Fruit fly (Drosophila melanogaster) whole organism, wandering third instar larva: ENCODE results near the gene OXA1L.

Experiments
- Abd-B ChIP-seq: fragments of >200 bp; optimal IDR thresholded peaks from 2 replicates; lab custom pipeline; 2017; ENCODE audit warnings: missing biosample characterization, missing genetic modification characterization
- CG32264 ChIP-seq: fragments of 200-800 bp; sonication (Bioruptor generic); optimal IDR thresholded peaks from 2 replicates; lab custom pipeline; 2016; ENCODE audit warnings: missing biosample characterization, missing genetic modification characterization
- CG9705 ChIP-seq: fragments of 200-800 bp; sonication (Bioruptor generic); optimal IDR thresholded peaks from 2 replicates; lab custom pipeline; 2018; ENCODE audit warnings: missing biosample characterization, mild to moderate bottlenecking, missing genetic modification characterization
- Dfd ChIP-seq: fragments of >200 bp; optimal IDR thresholded peaks from 2 replicates; lab custom pipeline; 2017; ENCODE audit warnings: missing biosample characterization, missing genetic modification characterization
- Dif ChIP-seq: fragments of 200-275, 200-300 bp; sonication (Bioruptor generic); optimal IDR thresholded peaks from 2 replicates; lab custom pipeline; 2018; ENCODE audit warnings: missing biosample characterization, missing genetic modification characterization; ENCODE audit not compliant: partially characterized antibody
- GATAd ChIP-seq: sonication (Bioruptor generic); optimal IDR thresholded peaks from 2 replicates; lab custom pipeline; 2016; ENCODE audit warnings: missing biosample characterization, missing genetic modification characterization
- HLH106 ChIP-seq: fragments of 200-800 bp; optimal IDR thresholded peaks from 3 replicates; lab custom pipeline; 2019; ENCODE audit warnings: missing biosample characterization, mild to moderate bottlenecking, missing genetic modification characterization, moderate library complexity
- Hnf4 ChIP-seq: fragments of 200-800 bp; sonication (Bioruptor generic); optimal IDR thresholded peaks from 2 replicates; lab custom pipeline; 2016; ENCODE audit warnings: missing biosample characterization, mild to moderate bottlenecking, missing genetic modification characterization
- Hr78 ChIP-seq: fragments of >200 bp; optimal IDR thresholded peaks from 2 replicates; lab custom pipeline; 2017; ENCODE audit warnings: missing biosample characterization, missing genetic modification characterization
- Hr83 ChIP-seq: fragments of 200-300 bp; sonication (Bioruptor generic); optimal IDR thresholded peaks from 2 replicates; lab custom pipeline; 2016; ENCODE audit warnings: missing biosample characterization, mild to moderate bottlenecking, missing genetic modification characterization, moderate library complexity; ENCODE audit not compliant: poor library complexity, severe bottlenecking
- Jra ChIP-seq: sonication (Bioruptor generic); optimal IDR thresholded peaks from 2 replicates; lab custom pipeline; 2016; ENCODE audit warnings: missing biosample characterization, missing genetic modification characterization
- Mio ChIP-seq: sonication (Bioruptor generic); optimal IDR thresholded peaks from 2 replicates; lab custom pipeline; 2016; ENCODE audit warnings: missing biosample characterization, missing genetic modification characterization
- N ChIP-seq: fragments of >200 bp; optimal IDR thresholded peaks from 2 replicates; lab custom pipeline; 2018; ENCODE audit warnings: missing biosample characterization, missing external identifiers, missing genetic modification characterization
- Rel ChIP-seq, 2 experiments: fragments of 200-800 bp; sonication (Bioruptor generic) in 1 of 2; optimal IDR thresholded peaks; 2 replicates in 1 of 2; 3 replicates in 1 of 2; lab custom pipeline; 2016 to 2019; ENCODE audit warnings: mild to moderate bottlenecking in 2 of 2, missing biosample characterization in 2 of 2, missing genetic modification characterization in 2 of 2, moderate library complexity in 1 of 2
- Sp1 ChIP-seq: fragments of 200-800 bp; sonication (Bioruptor generic); optimal IDR thresholded peaks from 3 replicates; lab custom pipeline; 2019; ENCODE audit warnings: missing biosample characterization, mild to moderate bottlenecking, missing genetic modification characterization, moderate library complexity
- Vsx2 ChIP-seq: fragments of 200-300, 225-300 bp; sonication (Bioruptor generic); optimal IDR thresholded peaks from 2 replicates; lab custom pipeline; 2018; ENCODE audit warnings: missing biosample characterization, missing genetic modification characterization; ENCODE audit not compliant: partially characterized antibody
- brk ChIP-seq: fragments of 200-800 bp; sonication (Bioruptor generic); optimal IDR thresholded peaks from 2 replicates; lab custom pipeline; 2016; ENCODE audit warnings: missing biosample characterization, mild to moderate bottlenecking, missing genetic modification characterization
- dl ChIP-seq, 2 experiments: fragments of 175-275, 200-275 bp in 1 of 2; fragments of 200-275 bp in 1 of 2; sonication (Bioruptor generic); optimal IDR thresholded peaks; lab custom pipeline; 2018; ENCODE audit warnings: mild to moderate bottlenecking in 2 of 2, missing biosample characterization in 2 of 2, missing genetic modification characterization in 2 of 2, moderate library complexity in 2 of 2; ENCODE audit not compliant: partially characterized antibody in 2 of 2, insufficient read depth in 1 of 2
- ey ChIP-seq: fragments of 200-800 bp; sonication (Bioruptor generic); optimal IDR thresholded peaks from 2 replicates; lab custom pipeline; 2016; ENCODE audit warnings: missing biosample characterization, missing genetic modification characterization
- foxo ChIP-seq, 2 experiments: fragments of 200-800 bp; sonication (Bioruptor generic); optimal IDR thresholded peaks; 2 replicates in 1 of 2; 3 replicates in 1 of 2; lab custom pipeline; 2016 to 2017; ENCODE audit warnings: missing biosample characterization in 2 of 2, missing genetic modification characterization in 2 of 2
- fru ChIP-seq: fragments of 200-800 bp; sonication (Bioruptor generic); optimal IDR thresholded peaks from 3 replicates; lab custom pipeline; 2016; ENCODE audit warnings: missing biosample characterization, mild to moderate bottlenecking, missing genetic modification characterization
- h ChIP-seq: fragments of 200-800 bp; sonication (Bioruptor generic); optimal IDR thresholded peaks from 3 replicates; lab custom pipeline; 2016; ENCODE audit warnings: missing biosample characterization, mild to moderate bottlenecking, missing genetic modification characterization
- jim ChIP-seq: fragments of 175-275, 200-325 bp; sonication (Bioruptor generic); optimal IDR thresholded peaks from 2 replicates; lab custom pipeline; 2016; ENCODE audit warnings: missing biosample characterization, mild to moderate bottlenecking, missing genetic modification characterization
- lola ChIP-seq: fragments of >200 bp; optimal IDR thresholded peaks from 2 replicates; lab custom pipeline; 2017; ENCODE audit warnings: missing biosample characterization, missing genetic modification characterization
- pan ChIP-seq: fragments of >200 bp; optimal IDR thresholded peaks from 2 replicates; lab custom pipeline; 2017
- psq ChIP-seq: fragments of 200-800 bp; sonication (Bioruptor generic); optimal IDR thresholded peaks from 3 replicates; lab custom pipeline; 2017; ENCODE audit warnings: missing biosample characterization, mild to moderate bottlenecking, missing genetic modification characterization, moderate library complexity
- rgr ChIP-seq: fragments of 200-800 bp; sonication (Bioruptor generic); optimal IDR thresholded peaks from 3 replicates; lab custom pipeline; 2016; ENCODE audit warnings: missing biosample characterization, mild to moderate bottlenecking, missing genetic modification characterization
- sage ChIP-seq: fragments of 200-800 bp; sonication (Bioruptor generic); optimal IDR thresholded peaks from 2 replicates; lab custom pipeline; 2016; ENCODE audit warnings: missing biosample characterization, mild to moderate bottlenecking, missing genetic modification characterization
- sv ChIP-seq: fragments of 200-800 bp; sonication (Bioruptor generic); optimal IDR thresholded peaks from 3 replicates; lab custom pipeline; 2016; ENCODE audit warnings: missing biosample characterization, missing genetic modification characterization
- tai ChIP-seq: sonication (Bioruptor generic); optimal IDR thresholded peaks from 2 replicates; lab custom pipeline; 2016; ENCODE audit warnings: missing biosample characterization, missing genetic modification characterization
- usp ChIP-seq: fragments of >200 bp; optimal IDR thresholded peaks from 2 replicates; lab custom pipeline; 2017; ENCODE audit warnings: missing biosample characterization, missing genetic modification characterization
- woc ChIP-seq: sonication (Bioruptor generic); optimal IDR thresholded peaks from 2 replicates; lab custom pipeline; 2016; ENCODE audit warnings: missing biosample characterization, mild to moderate bottlenecking, missing genetic modification characterization

The OXA1L gene

DNA sequence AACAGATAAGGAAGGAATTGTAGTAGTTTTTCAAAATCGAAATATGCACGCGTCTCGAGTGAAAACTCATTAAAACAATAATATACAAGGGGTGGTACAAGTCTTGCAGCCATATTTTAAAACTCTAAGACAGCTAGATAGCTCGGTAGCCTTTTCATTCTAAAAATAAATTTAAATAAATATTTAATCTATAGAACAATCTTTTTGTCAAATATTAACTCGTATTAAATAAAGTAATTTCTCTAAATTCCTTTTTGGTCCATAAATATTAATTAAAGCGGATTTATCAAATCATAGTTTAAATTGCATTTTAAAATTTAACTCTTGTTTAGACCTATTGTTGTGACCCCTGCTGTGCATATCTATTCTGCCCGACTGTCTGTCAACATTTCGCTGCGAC, 43.0 kb downstream of the OXA1L start (continued):
- TF ChIP-seq HLH106 (tag; lab: Kevin White, UChicago), result peak; percentile 44
- TF ChIP-seq CG32264, result no peak
- no peak for TF ChIP-seq woc (GFP tag; lab: Kevin White, UChicago)
- TF ChIP-seq Mio, result no peak
- TF ChIP-seq, all 38 proteins: peak for 7

DNA sequence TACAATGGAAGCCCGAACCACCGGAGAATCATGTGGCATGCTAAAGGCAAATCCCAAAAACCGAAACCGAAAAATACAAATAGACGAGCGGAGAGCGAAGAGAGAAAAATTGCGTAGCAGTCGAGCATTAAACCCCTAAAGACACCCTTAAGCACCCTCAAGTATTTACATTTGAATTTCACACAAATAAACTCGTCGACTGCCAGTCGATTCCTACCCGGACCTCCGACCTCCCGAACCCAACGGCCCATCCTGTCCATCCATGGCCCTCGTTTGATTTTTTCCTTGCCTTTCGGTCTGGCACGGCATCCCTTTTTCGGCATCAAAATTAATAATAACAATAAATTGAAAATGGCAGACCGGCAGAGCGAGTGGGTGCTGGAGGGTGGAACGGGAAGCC, 43.4 kb downstream of the OXA1L start:
- TF ChIP-seq Abd-B (GFP tag; lab: Kevin White, UChicago) (no peak), CG9705 (GFP tag; lab: Kevin White, UChicago) (no peak), Jra (GFP tag; lab: Kevin White, UChicago) (no peak), jim (GFP tag; lab: Kevin White, UChicago) (no peak), rgr (GFP tag; lab: Kevin White, UChicago) (no peak), lola (GFP tag; lab: Kevin White, UChicago) (no peak), Hnf4 (GFP tag; lab: Kevin White, UChicago) (no peak), Dfd (GFP tag; lab: Kevin White, UChicago) (no peak), GATAd (GFP tag; lab: Kevin White, UChicago) (no peak), Vsx2 (GFP tag; lab: Kevin White, UChicago) (no peak), woc (GFP tag; lab: Kevin White, UChicago) (no peak), psq (GFP tag; lab: Kevin White, UChicago) (no peak)

DNA sequence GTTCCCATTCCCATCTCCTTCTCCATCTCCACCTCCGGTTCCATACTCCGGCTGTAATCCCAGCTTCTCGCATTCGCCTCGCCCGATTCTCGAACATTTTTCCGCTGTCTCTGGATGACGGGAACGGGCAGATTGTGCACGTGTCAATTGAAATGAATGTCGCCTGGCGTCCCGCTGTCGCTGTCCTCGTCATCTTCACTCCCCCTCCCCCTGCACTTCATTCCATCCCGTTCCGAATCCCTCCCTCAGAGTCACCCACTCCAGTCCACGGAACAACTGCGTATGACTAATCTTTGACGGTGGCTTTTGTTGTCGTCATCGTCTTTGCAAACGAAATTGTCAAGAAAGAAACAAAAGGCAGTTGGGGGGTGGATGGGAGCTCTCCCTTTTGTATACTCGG, 44.4 kb downstream of the OXA1L start:
- no peak for TF ChIP-seq tai (GFP tag; lab: Kevin White, UChicago)
- TF ChIP-seq psq (GFP tag; lab: Kevin White, UChicago), result no peak
- no peak for TF ChIP-seq HLH106 (tag; lab: Kevin White, UChicago)
- no peak for TF ChIP-seq h (GFP tag; lab: Kevin White, UChicago)
- no peak for TF ChIP-seq Rel (GFP tag; optimal IDR thresholded peaks at IDR 0.05; lab: Kevin White, UChicago)
- no peak for TF ChIP-seq Rel (tag; optimal IDR thresholded peaks at IDR 0.05; lab: Kevin White, UChicago)
- no peak for TF ChIP-seq Vsx2 (GFP tag; lab: Kevin White, UChicago)
- no peak for TF ChIP-seq CG9705 (GFP tag; lab: Kevin White, UChicago)
- no peak for TF ChIP-seq sage (GFP tag; lab: Kevin White, UChicago)
- no peak for TF ChIP-seq usp
- no peak for TF ChIP-seq dl (GFP tag; optimal IDR thresholded peaks at IDR 0.05; lab: Kevin White, UChicago; ENCODE audit: insufficient read depth in 1 of 2, partially characterized antibody in 2 of 2)
- no peak for TF ChIP-seq GATAd (GFP tag; lab: Kevin White, UChicago)
- no peak for TF ChIP-seq woc (GFP tag; lab: Kevin White, UChicago)
- no peak for TF ChIP-seq foxo (GFP tag; optimal IDR thresholded peaks at IDR 0.05; lab: Kevin White, UChicago)
- TF ChIP-seq brk, result no peak
- TF ChIP-seq rgr (GFP tag; lab: Kevin White, UChicago), result no peak
- no peak for TF ChIP-seq Hr78
- no peak for TF ChIP-seq fru (GFP tag; lab: Kevin White, UChicago)
- TF ChIP-seq Sp1 (GFP tag; lab: Kevin White, UChicago), result no peak
- no peak for TF ChIP-seq sv (GFP tag; lab: Kevin White, UChicago)
- no peak for TF ChIP-seq jim (GFP tag; lab: Kevin White, UChicago)

DNA sequence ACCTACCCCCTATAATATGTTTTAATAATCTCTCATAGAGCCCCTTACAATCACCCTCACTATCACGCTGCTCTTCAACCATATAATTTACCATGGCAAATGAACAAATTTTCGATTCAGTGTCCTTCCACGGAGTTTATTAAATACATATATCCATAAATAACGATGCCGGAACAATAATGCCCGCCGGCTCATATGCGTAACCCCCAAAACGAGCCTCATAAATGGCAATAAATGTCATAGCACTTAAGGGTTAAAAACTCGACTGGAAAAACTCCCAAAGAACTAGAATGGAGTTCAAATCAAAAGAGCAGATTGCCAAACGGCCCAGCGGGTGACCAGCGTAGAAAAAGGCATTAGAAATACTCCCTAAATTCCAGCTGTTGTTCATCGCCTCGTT, 45.4 kb downstream of the OXA1L start:
- no peak for TF ChIP-seq Mio
- TF ChIP-seq CG32264, result no peak
- TF ChIP-seq rgr (GFP tag; lab: Kevin White, UChicago), result no peak
- no peak for TF ChIP-seq pan (lab: Kevin White, UChicago)
- no peak for TF ChIP-seq HLH106 (tag; lab: Kevin White, UChicago)
- TF ChIP-seq h (GFP tag; lab: Kevin White, UChicago), result no peak
- no peak for TF ChIP-seq Hnf4 (GFP tag; lab: Kevin White, UChicago)
- no peak for TF ChIP-seq CG9705 (GFP tag; lab: Kevin White, UChicago)
- TF ChIP-seq Dif (GFP tag; lab: Kevin White, UChicago), result no peak
- TF ChIP-seq Dfd (GFP tag; lab: Kevin White, UChicago), result no peak
- no peak for TF ChIP-seq Jra (GFP tag; lab: Kevin White, UChicago)
- no peak for TF ChIP-seq lola (GFP tag; lab: Kevin White, UChicago)
- TF ChIP-seq Vsx2 (GFP tag; lab: Kevin White, UChicago), result no peak
- TF ChIP-seq brk, result no peak
- no peak for TF ChIP-seq sage (GFP tag; lab: Kevin White, UChicago)
- no peak for TF ChIP-seq N (GFP tag; lab: Kevin White, UChicago)
- TF ChIP-seq fru (GFP tag; lab: Kevin White, UChicago), result no peak
- TF ChIP-seq Hr83, result no peak
- no peak for TF ChIP-seq ey (GFP tag; lab: Kevin White, UChicago)
